Worm (Caenorhabditis elegans): ENCODE measurements around the gene F09F7.5.

DNA sequence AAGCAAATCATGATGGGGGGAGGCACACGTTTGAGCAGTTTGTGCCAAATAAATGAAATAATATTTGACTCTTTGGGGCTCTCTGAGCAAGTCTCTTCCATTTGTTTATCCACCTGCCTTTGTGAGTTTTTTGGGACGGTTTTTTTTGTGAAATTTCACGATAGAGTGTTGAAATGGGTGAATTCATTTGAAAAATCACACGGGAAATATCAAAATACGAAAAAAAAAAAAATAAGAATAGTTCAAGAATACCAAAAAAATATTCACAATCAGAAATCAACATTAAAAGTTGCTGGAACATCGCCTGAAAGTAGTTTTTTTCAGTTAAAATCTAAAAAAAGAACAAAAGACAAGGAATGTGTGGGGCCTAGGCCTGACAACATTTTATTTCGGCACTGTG, 34.3 kb upstream of the F09F7.5 start, which contains the start of gene pqn-25:
- TF ChIP-seq nhr-76 (tag; optimal IDR thresholded peaks at IDR 0.05) (no peak), nhr-237 (tag; optimal IDR thresholded peaks at IDR 0.05) (no peak), fkh-10 (GFP tag; optimal IDR thresholded peaks at IDR 0.05) (no peak), aly-2 (tag; optimal IDR thresholded peaks at IDR 0.05) (no peak), elt-3 (tag; optimal IDR thresholded peaks at IDR 0.05) (no peak), ceh-28 (tag; optimal IDR thresholded peaks at IDR 0.05) (no peak), ztf-4 (tag; optimal IDR thresholded peaks at IDR 0.05) (no peak), ceh-9 (tag; optimal IDR thresholded peaks at IDR 0.05) (no peak), skn-1 (tag; optimal IDR thresholded peaks at IDR 0.05) (no peak), unc-62 (GFP tag; optimal IDR thresholded peaks at IDR 0.05) (no peak), ztf-11 (tag; optimal IDR thresholded peaks at IDR 0.05) (no peak), daf-12 (tag; optimal IDR thresholded peaks at IDR 0.05) (no peak), snpc-4 (tag; optimal IDR thresholded peaks at IDR 0.05) (no peak), nhr-12 (tag; optimal IDR thresholded peaks at IDR 0.05) (no peak)

Measured in whole organism, L3 larva.